Worm (Caenorhabditis elegans) whole organism, late embryonic: ENCODE results near the gene C06G4.4.

Experiments used
- T23F11.4 ChIP-seq: fragments of 200-800 bp; sonication (Bioruptor generic); optimal IDR thresholded peaks from 2 replicates; lab custom pipeline; 2018; ENCODE audit warnings: mild to moderate bottlenecking, missing genetic modification characterization, missing compliant biosample characterization
- ceh-22 ChIP-seq: sonication (generic microtip); optimal IDR thresholded peaks from 2 replicates; lab custom pipeline; 2017; ENCODE audit warnings: missing biosample characterization, missing genetic modification characterization
- elt-4 ChIP-seq: sonication (generic microtip); optimal IDR thresholded peaks from 2 replicates; lab custom pipeline; 2016; ENCODE audit warnings: missing genetic modification characterization, missing compliant biosample characterization
- eyg-1 ChIP-seq: sonication (generic microtip); optimal IDR thresholded peaks from 2 replicates; lab custom pipeline; 2016; ENCODE audit warnings: missing genotype, missing genetic modification characterization, missing compliant biosample characterization
- fax-1 ChIP-seq: sonication (generic microtip); optimal IDR thresholded peaks from 2 replicates; lab custom pipeline; 2016; ENCODE audit warnings: missing genotype, missing genetic modification characterization, missing compliant biosample characterization
- pag-3 ChIP-seq: sonication (generic microtip); optimal IDR thresholded peaks from 2 replicates; lab custom pipeline; 2016; ENCODE audit warnings: missing compliant biosample characterization, missing genetic modification characterization, borderline replicate concordance
- sox-4 ChIP-seq: sonication (generic microtip); optimal IDR thresholded peaks from 2 replicates; lab custom pipeline; 2017; ENCODE audit warnings: mild to moderate bottlenecking, missing genetic modification characterization, inconsistent platforms, missing compliant biosample characterization

ce11 chrIII:7969121-7969520 lies 8.5 kb downstream of the C06G4.4 start, which contains the start of the genes F54H12.8 and F54H12.7:
- TF ChIP-seq fax-1 (tag; lab: Kevin White, UChicago) (no peak), sox-4 (tag; lab: Kevin White, UChicago) (no peak), ceh-22 (tag; lab: Kevin White, UChicago) (no peak), T23F11.4 (GFP tag; lab: Kevin White, UChicago) (no peak), elt-4 (no peak), pag-3 (no peak), eyg-1 (tag; lab: Kevin White, UChicago) (no peak)
